Worm (Caenorhabditis elegans) whole organism, young adult: Measurements from ENCODE around the gene T21D12.11.

Experiments
- B0035.1 ChIP-seq: sonication (generic microtip); optimal IDR thresholded peaks from 2 replicates; lab custom pipeline; 2016; ENCODE audit warnings: missing genetic modification characterization, mild to moderate bottlenecking, missing compliant biosample characterization, missing genotype, missing genetic modification reagents
- B0261.1 ChIP-seq: sonication (generic microtip); optimal IDR thresholded peaks from 2 replicates; lab custom pipeline; 2016; ENCODE audit warnings: mild to moderate bottlenecking, missing genetic modification characterization, moderate library complexity, missing compliant biosample characterization
- C17E4.6 ChIP-seq: fragments of 200-800 bp; sonication (Bioruptor generic); IDR thresholded peaks from 2 replicates; pipeline ENCODE4 v1.3.6; 2022; ENCODE audit warnings: missing genetic modification reagents, missing genetic modification characterization, missing compliant biosample characterization
- F22D6.2 ChIP-seq: sonication (generic microtip); optimal IDR thresholded peaks from 2 replicates; lab custom pipeline; 2016; ENCODE audit warnings: mild to moderate bottlenecking, missing genetic modification characterization, missing compliant biosample characterization
- F33H1.4 ChIP-seq: fragments of 200-800 bp; sonication (Bioruptor generic); IDR thresholded peaks from 2 replicates; pipeline ENCODE4 v1.3.6; 2022; ENCODE audit warnings: missing genetic modification reagents, missing genetic modification characterization, missing compliant biosample characterization
- F37B4.10 ChIP-seq: fragments of 200-800 bp; sonication (Bioruptor generic); IDR thresholded peaks from 2 replicates; pipeline ENCODE4 v1.3.6; 2022; ENCODE audit warnings: missing genetic modification characterization, missing compliant biosample characterization
- F57A8.1 ChIP-seq: fragments of 200-800 bp; sonication (Bioruptor generic); optimal IDR thresholded peaks from 2 replicates; lab custom pipeline; 2018; ENCODE audit warnings: mild to moderate bottlenecking, missing genetic modification characterization, moderate library complexity, missing compliant biosample characterization
- K11D2.4 ChIP-seq: fragments of 200-800 bp; sonication (Bioruptor generic); IDR thresholded peaks from 2 replicates; pipeline ENCODE4 v1.3.6; 2022; ENCODE audit warnings: missing genetic modification reagents, missing genetic modification characterization, missing compliant biosample characterization
- T07F8.4 ChIP-seq: sonication (generic microtip); optimal IDR thresholded peaks from 2 replicates; lab custom pipeline; 2016; ENCODE audit warnings: mild to moderate bottlenecking, missing genetic modification characterization, moderate library complexity, missing compliant biosample characterization
- Y53F4B.3 ChIP-seq: fragments of 200-800 bp; sonication (Bioruptor generic); IDR thresholded peaks from 2 replicates; pipeline ENCODE4 v1.3.6; 2022; ENCODE audit warnings: missing genetic modification reagents, missing genetic modification characterization, missing compliant biosample characterization
- ZK185.1 ChIP-seq: sonication (generic microtip); optimal IDR thresholded peaks from 2 replicates; lab custom pipeline; 2016; ENCODE audit warnings: mild to moderate bottlenecking, missing genetic modification characterization, missing compliant biosample characterization; ENCODE audit not compliant: poor library complexity, severe bottlenecking
- akir-1 ChIP-seq: fragments of 200-800 bp; sonication (Bioruptor generic); optimal IDR thresholded peaks from 2 replicates; lab custom pipeline; 2018; ENCODE audit warnings: mild to moderate bottlenecking, missing genetic modification characterization, moderate library complexity, missing compliant biosample characterization
- ama-1 ChIP-seq, 3 experiments: fragments of 150-350 bp in 1 of 3; sonication (generic microtip) in 2 of 3; optimal IDR thresholded peaks; 2 replicates each; lab custom pipeline; 2014 to 2018; ENCODE audit warnings: missing biosample characterization in 2 of 3, missing genetic modification characterization in 2 of 3, missing genetic modification reagents in 2 of 3
- aptf-2 ChIP-seq: fragments of 200-800 bp; sonication (Bioruptor generic); conservative IDR thresholded peaks from 2 replicates; pipeline ENCODE4 v1.3.6; 2022; ENCODE audit warnings: missing genetic modification reagents, missing genetic modification characterization, missing compliant biosample characterization
- aptf-3 ChIP-seq: fragments of 200-800 bp; sonication (Bioruptor generic); IDR thresholded peaks from 2 replicates; pipeline ENCODE4 v1.3.6; 2022; ENCODE audit warnings: missing genetic modification characterization, missing compliant biosample characterization
- atf-7 ChIP-seq: sonication (generic microtip); optimal IDR thresholded peaks from 2 replicates; lab custom pipeline; 2017; ENCODE audit warnings: mild to moderate bottlenecking, missing genetic modification characterization, missing compliant biosample characterization
- attf-5 ChIP-seq: fragments of 200-800 bp; sonication (Bioruptor generic); optimal IDR thresholded peaks from 2 replicates; lab custom pipeline; 2018; ENCODE audit warnings: mild to moderate bottlenecking, missing genetic modification characterization, missing compliant biosample characterization
- attf-6 ChIP-seq: fragments of 200-800 bp; sonication (Bioruptor generic); IDR thresholded peaks from 2 replicates; pipeline ENCODE4 v1.3.6; 2022; ENCODE audit warnings: missing genetic modification reagents, missing genetic modification characterization, missing compliant biosample characterization
- bed-1 ChIP-seq: fragments of 200-800 bp; sonication (Bioruptor generic); IDR thresholded peaks from 2 replicates; pipeline ENCODE4 v1.3.6; 2022; ENCODE audit warnings: missing genetic modification reagents, missing genetic modification characterization, missing compliant biosample characterization
- cebp-2 ChIP-seq: fragments of 200-800 bp; sonication (Bioruptor generic); IDR thresholded peaks from 2 replicates; pipeline ENCODE4 v1.3.6; 2022; ENCODE audit warnings: missing genetic modification characterization, missing compliant biosample characterization
- ceh-40 ChIP-seq: fragments of 200-800 bp; sonication (Bioruptor generic); IDR thresholded peaks from 2 replicates; pipeline ENCODE4 v1.3.6; 2022; ENCODE audit warnings: missing genetic modification characterization, missing compliant biosample characterization
- ceh-58 ChIP-seq: fragments of 200-800 bp; sonication (Bioruptor generic); IDR thresholded peaks from 2 replicates; pipeline ENCODE4 v1.3.6; 2022; ENCODE audit warnings: missing genetic modification characterization, missing compliant biosample characterization
- chd-7 ChIP-seq: sonication (generic microtip); optimal IDR thresholded peaks from 2 replicates; lab custom pipeline; 2016; ENCODE audit warnings: mild to moderate bottlenecking, missing genetic modification characterization, moderate library complexity, missing compliant biosample characterization
- die-1 ChIP-seq: sonication (generic microtip); optimal IDR thresholded peaks from 2 replicates; lab custom pipeline; 2016; ENCODE audit warnings: missing genotype, mild to moderate bottlenecking, missing genetic modification characterization, missing compliant biosample characterization
- dpff-1 ChIP-seq: sonication (generic microtip); optimal IDR thresholded peaks from 2 replicates; lab custom pipeline; 2017; ENCODE audit warnings: mild to moderate bottlenecking, missing genetic modification characterization, missing compliant biosample characterization
- dpl-1 ChIP-seq: fragments of 150-350 bp; optimal IDR thresholded peaks from 2 replicates; lab custom pipeline; 2014; ENCODE audit warnings: missing biosample characterization, missing genetic modification reagents, missing genetic modification characterization
- hmg-1.2 ChIP-seq: fragments of 200-800 bp; sonication (Bioruptor generic); IDR thresholded peaks from 2 replicates; pipeline ENCODE4 v1.3.6; 2022; ENCODE audit warnings: missing genetic modification reagents, missing genetic modification characterization, missing compliant biosample characterization
- let-526 ChIP-seq: fragments of 200-800 bp; sonication (Bioruptor generic); IDR thresholded peaks from 2 replicates; pipeline ENCODE4 v1.3.6; 2022; ENCODE audit warnings: missing genetic modification reagents, missing genetic modification characterization, missing compliant biosample characterization
- lin-26 ChIP-seq: fragments of 200-800 bp; sonication (Bioruptor generic); IDR thresholded peaks from 2 replicates; pipeline ENCODE4 v1.3.6; 2022; ENCODE audit warnings: missing genetic modification reagents, missing genetic modification characterization, missing compliant biosample characterization
- lsl-1 ChIP-seq: fragments of 200-800 bp; sonication (Bioruptor generic); optimal IDR thresholded peaks from 2 replicates; lab custom pipeline; 2018; ENCODE audit warnings: mild to moderate bottlenecking, missing genetic modification characterization, moderate library complexity, missing compliant biosample characterization
- lsy-27 ChIP-seq: sonication (generic microtip); optimal IDR thresholded peaks from 2 replicates; lab custom pipeline; 2017; ENCODE audit warnings: missing genetic modification characterization, mild to moderate bottlenecking, missing compliant biosample characterization, antibody characterized with exemption, missing genotype, borderline replicate concordance; ENCODE audit not compliant: insufficient read depth
- madf-3 ChIP-seq: fragments of 200-800 bp; sonication (Bioruptor generic); IDR thresholded peaks from 2 replicates; pipeline ENCODE4 v1.3.6; 2022; ENCODE audit warnings: missing genetic modification reagents, missing genetic modification characterization, missing compliant biosample characterization
- madf-6 ChIP-seq: fragments of 200-800 bp; sonication (Bioruptor generic); IDR thresholded peaks from 2 replicates; pipeline ENCODE4 v1.3.6; 2022; ENCODE audit warnings: missing genetic modification reagents, missing genetic modification characterization, missing compliant biosample characterization
- mel-28 ChIP-seq: sonication (generic microtip); optimal IDR thresholded peaks from 2 replicates; lab custom pipeline; 2016; ENCODE audit warnings: borderline replicate concordance, mild to moderate bottlenecking, missing genetic modification characterization, missing compliant biosample characterization
- nfya-1 ChIP-seq: sonication (generic microtip); optimal IDR thresholded peaks from 2 replicates; lab custom pipeline; 2017; ENCODE audit warnings: antibody characterized with exemption, missing compliant biosample characterization, missing genetic modification characterization, borderline replicate concordance; ENCODE audit not compliant: insufficient read depth
- nfya-2 ChIP-seq: fragments of 200-800 bp; sonication (Bioruptor generic); IDR thresholded peaks from 2 replicates; pipeline ENCODE4 v1.3.6; 2022; ENCODE audit warnings: missing genetic modification reagents, missing genetic modification characterization, missing compliant biosample characterization
- nhr-120 ChIP-seq: fragments of 200-800 bp; sonication (Bioruptor generic); IDR thresholded peaks from 2 replicates; pipeline ENCODE4 v1.3.6; 2022; ENCODE audit warnings: missing genetic modification characterization, missing compliant biosample characterization
- rcor-1 ChIP-seq: fragments of 200-800 bp; sonication (Bioruptor generic); IDR thresholded peaks from 2 replicates; pipeline ENCODE4 v1.3.6; 2022; ENCODE audit warnings: missing genetic modification reagents, missing genetic modification characterization, missing compliant biosample characterization
- repo-1 ChIP-seq: sonication (generic microtip); optimal IDR thresholded peaks from 2 replicates; lab custom pipeline; 2017; ENCODE audit warnings: mild to moderate bottlenecking, missing genetic modification characterization, missing compliant biosample characterization
- snpc-3.4 ChIP-seq: sonication (generic microtip); optimal IDR thresholded peaks from 2 replicates; lab custom pipeline; 2017; ENCODE audit warnings: missing genetic modification characterization, mild to moderate bottlenecking, missing compliant biosample characterization, antibody characterized with exemption, moderate library complexity, missing genotype, missing genetic modification reagents
- somi-1 ChIP-seq: fragments of 200-800 bp; sonication (Bioruptor generic); optimal IDR thresholded peaks from 2 replicates; lab custom pipeline; 2018; ENCODE audit warnings: mild to moderate bottlenecking, missing genetic modification characterization, missing compliant biosample characterization
- tlf-1 ChIP-seq: fragments of 200-800 bp; sonication (Bioruptor generic); optimal IDR thresholded peaks from 2 replicates; lab custom pipeline; 2018; ENCODE audit warnings: mild to moderate bottlenecking, missing genetic modification characterization, missing compliant biosample characterization
- unc-130 ChIP-seq: sonication (generic microtip); optimal IDR thresholded peaks from 2 replicates; lab custom pipeline; 2016; ENCODE audit warnings: missing genetic modification reagents, missing genetic modification characterization, missing compliant biosample characterization
- zfh-2 ChIP-seq: fragments of 200-800 bp; sonication (Bioruptor generic); conservative IDR thresholded peaks from 2 replicates; pipeline ENCODE4 v1.3.6; 2022; ENCODE audit warnings: missing genetic modification reagents, missing genetic modification characterization, missing compliant biosample characterization
- zim-3 ChIP-seq: sonication (generic microtip); optimal IDR thresholded peaks from 2 replicates; lab custom pipeline; 2017; ENCODE audit warnings: mild to moderate bottlenecking, missing genetic modification characterization, moderate library complexity, missing compliant biosample characterization
- ztf-22 ChIP-seq: fragments of 200-800 bp; sonication (Bioruptor generic); optimal IDR thresholded peaks from 2 replicates; lab custom pipeline; 2018; ENCODE audit warnings: mild to moderate bottlenecking, missing genetic modification characterization, moderate library complexity, missing compliant biosample characterization
- ztf-25 ChIP-seq: fragments of 200-800 bp; sonication (Bioruptor generic); IDR thresholded peaks from 2 replicates; pipeline ENCODE4 v1.3.6; 2022; ENCODE audit warnings: missing genetic modification reagents, missing genetic modification characterization, missing compliant biosample characterization

Gene T21D12.11

ce11 chrIV:252454-252853 is 16.8 kb upstream of the T21D12.11 start, which contains the start of gene grl-19:
TSS of gene grl-19 (minus strand) at chrIV:252554.
- TF ChIP-seq nfya-2 (GFP tag; lab: Robert Waterston, UW), result no peak
- TF ChIP-seq let-526 (GFP tag; lab: Robert Waterston, UW), result no peak
- TF ChIP-seq lin-26, result no peak
- no peak for TF ChIP-seq F22D6.2 (tag; lab: Kevin White, UChicago)
- TF ChIP-seq Y53F4B.3 (GFP tag; lab: Robert Waterston, UW), result no peak
- TF ChIP-seq nfya-1, result no peak
- TF ChIP-seq ceh-40 (GFP tag; lab: Robert Waterston, UW), result no peak
- TF ChIP-seq aptf-2 (GFP tag; lab: Robert Waterston, UW), result no peak
- TF ChIP-seq ztf-22 (GFP tag; lab: Kevin White, UChicago), result no peak
- no peak for TF ChIP-seq rcor-1 (GFP tag; lab: Robert Waterston, UW)
- no peak for TF ChIP-seq cebp-2 (GFP tag; lab: Robert Waterston, UW)
- no peak for TF ChIP-seq akir-1 (GFP tag; lab: Kevin White, UChicago)
- TF ChIP-seq ztf-25 (GFP tag; lab: Robert Waterston, UW), result no peak
- no peak for TF ChIP-seq chd-7 (tag; lab: Kevin White, UChicago)
- TF ChIP-seq dpff-1 (tag; lab: Kevin White, UChicago), result no peak
- TF ChIP-seq zim-3, result no peak
- TF ChIP-seq B0035.1, result no peak

- TF ChIP-seq attf-5 (GFP tag; lab: Kevin White, UChicago) (peak; percentile 77), lsy-27 (no peak), ceh-58 (no peak), aptf-3 (GFP tag; lab: Robert Waterston, UW) (no peak), K11D2.4 (GFP tag; lab: Robert Waterston, UW) (no peak), madf-6 (GFP tag; lab: Robert Waterston, UW) (no peak), F57A8.1 (no peak), B0261.1 (tag; lab: Kevin White, UChicago) (no peak), somi-1 (GFP tag; lab: Kevin White, UChicago) (no peak), unc-130 (GFP tag; lab: Kevin White, UChicago) (no peak), hmg-1.2 (GFP tag; lab: Robert Waterston, UW) (peak; percentile 13; the same call in 1 of the 2 replicates), ZK185.1 (tag; lab: Kevin White, UChicago) (no peak), T07F8.4 (tag; lab: Kevin White, UChicago) (no peak), zfh-2 (GFP tag; lab: Robert Waterston, UW) (no peak), snpc-3.4 (tag; lab: Kevin White, UChicago) (no peak), nfya-2 (GFP tag; lab: Robert Waterston, UW) (no peak), mel-28 (tag; lab: Kevin White, UChicago) (no peak), cebp-2 (GFP tag; lab: Robert Waterston, UW) (no peak), bed-1 (GFP tag; lab: Robert Waterston, UW) (no peak), dpl-1 (GFP tag; lab: Kevin White, UChicago) (peak; percentile 71), lsl-1 (no peak), atf-7 (no peak), repo-1 (tag; lab: Kevin White, UChicago) (no peak), attf-6 (no peak), C17E4.6 (GFP tag; lab: Robert Waterston, UW) (no peak), tlf-1 (GFP tag; lab: Kevin White, UChicago) (no peak), let-526 (GFP tag; lab: Robert Waterston, UW) (no peak), F33H1.4 (GFP tag; lab: Robert Waterston, UW) (no peak; the same call in 1 of the 2 replicates), die-1 (tag; lab: Kevin White, UChicago) (no peak), F37B4.10 (GFP tag; lab: Robert Waterston, UW) (no peak), madf-3 (GFP tag; lab: Robert Waterston, UW) (peak; percentile 99), ama-1 (optimal IDR thresholded peaks at IDR 0.05; lab: Kevin White, UChicago) (no peak), ama-1 (GFP tag; optimal IDR thresholded peaks at IDR 0.05; lab: Kevin White, UChicago) (no peak), dpff-1 (tag; lab: Kevin White, UChicago) (no peak), nhr-120 (GFP tag; lab: Robert Waterston, UW) (no peak)
Observed at ce11 chrIV:255379-255857, 13.8 kb upstream of the T21D12.11 start, which contains the start of gene rcat-1. TSS of gene rcat-1 (minus strand) at chrIV:255429.
